Worm (Caenorhabditis elegans) whole organism, late embryonic: ENCODE measurements around the gene him-4.

Source experiments
- C08G9.2 ChIP-seq: sonication (generic microtip); optimal IDR thresholded peaks from 2 replicates; lab custom pipeline; 2016; ENCODE audit warnings: mild to moderate bottlenecking, missing genetic modification characterization, moderate library complexity, missing compliant biosample characterization
- C38D4.7 ChIP-seq: fragments of 200-800 bp; sonication (Bioruptor generic); optimal IDR thresholded peaks from 2 replicates; lab custom pipeline; 2018; ENCODE audit warnings: mild to moderate bottlenecking, missing genetic modification characterization, moderate library complexity, missing compliant biosample characterization
- K09A11.1 ChIP-seq: sonication (generic microtip); optimal IDR thresholded peaks from 2 replicates; lab custom pipeline; 2017; ENCODE audit warnings: antibody characterized with exemption, mild to moderate bottlenecking, missing genetic modification characterization, missing compliant biosample characterization; ENCODE audit not compliant: insufficient read depth
- ceh-18 ChIP-seq: sonication (generic microtip); optimal IDR thresholded peaks from 2 replicates; lab custom pipeline; 2016; ENCODE audit warnings: missing genetic modification characterization, missing compliant biosample characterization
- ceh-22 ChIP-seq: sonication (generic microtip); optimal IDR thresholded peaks from 2 replicates; lab custom pipeline; 2017; ENCODE audit warnings: missing biosample characterization, missing genetic modification characterization
- ceh-24 ChIP-seq: sonication (generic microtip); optimal IDR thresholded peaks from 2 replicates; lab custom pipeline; 2016; ENCODE audit warnings: mild to moderate bottlenecking, missing genetic modification characterization, missing compliant biosample characterization
- ceh-30 ChIP-seq: fragments of 150-350 bp; optimal IDR thresholded peaks from 2 replicates; lab custom pipeline; 2014; ENCODE audit warnings: missing biosample characterization, missing genetic modification characterization
- ceh-31 ChIP-seq: sonication (generic microtip); optimal IDR thresholded peaks from 2 replicates; lab custom pipeline; 2016; ENCODE audit warnings: missing genetic modification characterization, missing compliant biosample characterization
- ceh-34 ChIP-seq: sonication (generic microtip); optimal IDR thresholded peaks from 2 replicates; lab custom pipeline; 2016; ENCODE audit warnings: mild to moderate bottlenecking, missing genetic modification characterization, missing compliant biosample characterization
- ceh-48 ChIP-seq: sonication (generic microtip); optimal IDR thresholded peaks from 2 replicates; lab custom pipeline; 2016; ENCODE audit warnings: missing genetic modification characterization, inconsistent platforms, missing compliant biosample characterization
- ceh-6 ChIP-seq: fragments of 200-800 bp; sonication (Bioruptor generic); optimal IDR thresholded peaks from 2 replicates; lab custom pipeline; 2018; ENCODE audit warnings: mild to moderate bottlenecking, missing genetic modification characterization, missing compliant biosample characterization
- dmd-4 ChIP-seq: sonication (generic microtip); optimal IDR thresholded peaks from 2 replicates; lab custom pipeline; 2016; ENCODE audit warnings: borderline replicate concordance, missing genetic modification characterization, missing compliant biosample characterization
- dve-1 ChIP-seq: sonication (generic microtip); optimal IDR thresholded peaks from 2 replicates; lab custom pipeline; 2017; ENCODE audit warnings: antibody characterized with exemption, mild to moderate bottlenecking, missing genetic modification characterization, missing compliant biosample characterization
- elt-2 ChIP-seq: sonication (generic microtip); optimal IDR thresholded peaks from 2 replicates; lab custom pipeline; 2016; ENCODE audit warnings: missing genetic modification reagents, missing genetic modification characterization, missing compliant biosample characterization
- elt-4 ChIP-seq: sonication (generic microtip); optimal IDR thresholded peaks from 2 replicates; lab custom pipeline; 2016; ENCODE audit warnings: missing genetic modification characterization, missing compliant biosample characterization
- ets-4 ChIP-seq: sonication (generic microtip); optimal IDR thresholded peaks from 2 replicates; lab custom pipeline; 2016; ENCODE audit warnings: missing genetic modification characterization, missing compliant biosample characterization
- eyg-1 ChIP-seq: sonication (generic microtip); optimal IDR thresholded peaks from 2 replicates; lab custom pipeline; 2016; ENCODE audit warnings: missing genotype, missing genetic modification characterization, missing compliant biosample characterization
- fax-1 ChIP-seq: sonication (generic microtip); optimal IDR thresholded peaks from 2 replicates; lab custom pipeline; 2016; ENCODE audit warnings: missing genotype, missing genetic modification characterization, missing compliant biosample characterization
- fkh-10 ChIP-seq: fragments of 150-350 bp; optimal IDR thresholded peaks from 2 replicates; lab custom pipeline; 2014; ENCODE audit warnings: missing biosample characterization, missing genetic modification reagents, missing genetic modification characterization
- gmeb-2 ChIP-seq: sonication (generic microtip); optimal IDR thresholded peaks from 2 replicates; lab custom pipeline; 2016; ENCODE audit warnings: missing genetic modification characterization, inconsistent platforms, missing compliant biosample characterization
- hlh-15 ChIP-seq: sonication (generic microtip); optimal IDR thresholded peaks from 2 replicates; lab custom pipeline; 2016; ENCODE audit warnings: missing genetic modification characterization, missing compliant biosample characterization
- hlh-30 ChIP-seq: sonication (generic microtip); optimal IDR thresholded peaks from 2 replicates; lab custom pipeline; 2017; ENCODE audit warnings: antibody characterized with exemption, missing genetic modification characterization, missing compliant biosample characterization; ENCODE audit not compliant: insufficient read depth
- hlh-6 ChIP-seq: sonication (generic microtip); optimal IDR thresholded peaks from 2 replicates; lab custom pipeline; 2016; ENCODE audit warnings: missing genotype, missing genetic modification characterization, missing compliant biosample characterization
- lin-11 ChIP-seq: fragments of 200-800 bp; sonication (Bioruptor generic); optimal IDR thresholded peaks from 2 replicates; lab custom pipeline; 2018; ENCODE audit warnings: mild to moderate bottlenecking, missing genetic modification characterization, missing compliant biosample characterization
- mec-3 ChIP-seq: sonication (generic microtip); optimal IDR thresholded peaks from 2 replicates; lab custom pipeline; 2016; ENCODE audit warnings: borderline replicate concordance, missing genetic modification characterization, missing compliant biosample characterization
- odd-2 ChIP-seq: sonication (generic microtip); optimal IDR thresholded peaks from 2 replicates; lab custom pipeline; 2017; ENCODE audit warnings: antibody characterized with exemption, mild to moderate bottlenecking, missing genetic modification characterization, missing compliant biosample characterization
- pax-1 ChIP-seq: fragments of 150-350 bp; optimal IDR thresholded peaks from 2 replicates; lab custom pipeline; 2014; ENCODE audit warnings: missing biosample characterization, missing genetic modification characterization
- pha-4 ChIP-seq: fragments of 150-350 bp; optimal IDR thresholded peaks from 2 replicates; lab custom pipeline; 2018; ENCODE audit warnings: missing biosample characterization, missing genetic modification reagents, missing genetic modification characterization
- ref-2 ChIP-seq: sonication (generic microtip); optimal IDR thresholded peaks from 2 replicates; lab custom pipeline; 2016; ENCODE audit warnings: missing genetic modification characterization, missing compliant biosample characterization
- rnt-1 ChIP-seq: sonication (generic microtip); optimal IDR thresholded peaks from 2 replicates; lab custom pipeline; 2016; ENCODE audit warnings: missing genetic modification characterization, missing compliant biosample characterization
- sox-2 ChIP-seq: fragments of 200-800 bp; sonication (Bioruptor generic); IDR thresholded peaks from 2 replicates; pipeline ENCODE4 v1.3.6; 2022; ENCODE audit warnings: missing genetic modification reagents, missing genetic modification characterization, missing compliant biosample characterization
- sox-4 ChIP-seq: sonication (generic microtip); optimal IDR thresholded peaks from 2 replicates; lab custom pipeline; 2017; ENCODE audit warnings: mild to moderate bottlenecking, missing genetic modification characterization, inconsistent platforms, missing compliant biosample characterization
- syd-9 ChIP-seq: sonication (generic microtip); optimal IDR thresholded peaks from 2 replicates; lab custom pipeline; 2016; ENCODE audit warnings: mild to moderate bottlenecking, missing genetic modification characterization, moderate library complexity, missing compliant biosample characterization
- tbx-2 ChIP-seq: sonication (generic microtip); optimal IDR thresholded peaks from 2 replicates; lab custom pipeline; 2016; ENCODE audit warnings: missing genetic modification characterization, missing compliant biosample characterization
- tbx-7 ChIP-seq: sonication (generic microtip); optimal IDR thresholded peaks from 2 replicates; lab custom pipeline; 2016; ENCODE audit warnings: missing genotype, missing genetic modification characterization, missing compliant biosample characterization
- ttx-3 ChIP-seq: sonication (generic microtip); optimal IDR thresholded peaks from 2 replicates; lab custom pipeline; 2016; ENCODE audit warnings: missing genetic modification reagents, missing genetic modification characterization, missing compliant biosample characterization
- unc-42 ChIP-seq: sonication (generic microtip); optimal IDR thresholded peaks from 2 replicates; lab custom pipeline; 2016; ENCODE audit warnings: missing genotype, missing genetic modification characterization, missing compliant biosample characterization
- unc-55 ChIP-seq: sonication (generic microtip); optimal IDR thresholded peaks from 2 replicates; lab custom pipeline; 2017; ENCODE audit warnings: missing biosample characterization, missing genetic modification reagents, missing genetic modification characterization
- unc-86 ChIP-seq: sonication (generic microtip); optimal IDR thresholded peaks from 2 replicates; lab custom pipeline; 2016; ENCODE audit warnings: missing genetic modification characterization, missing compliant biosample characterization
- zip-5 ChIP-seq: sonication (generic microtip); optimal IDR thresholded peaks from 2 replicates; lab custom pipeline; 2016; ENCODE audit warnings: missing genetic modification characterization, missing compliant biosample characterization

The him-4 gene

ce11 chrX:9717265-9717664 lies at the start of gene him-4:
Gene him-4 (plus strand): TSS chrX:9717565.
- TF ChIP-seq K09A11.1 (tag; lab: Kevin White, UChicago) (no peak), ceh-24 (no peak), unc-86 (tag; lab: Kevin White, UChicago) (no peak), ttx-3 (tag; lab: Kevin White, UChicago) (no peak), lin-11 (no peak), tbx-2 (no peak), pax-1 (no peak), tbx-7 (no peak), ceh-31 (tag; lab: Kevin White, UChicago) (no peak), fax-1 (tag; lab: Kevin White, UChicago) (no peak), syd-9 (tag; lab: Kevin White, UChicago) (no peak), ets-4 (tag; lab: Kevin White, UChicago) (no peak), sox-2 (GFP tag; lab: Robert Waterston, UW) (no peak), sox-4 (tag; lab: Kevin White, UChicago) (no peak), odd-2 (tag; lab: Kevin White, UChicago) (no peak), fkh-10 (no peak), unc-55 (no peak), C38D4.7 (no peak), elt-4 (no peak), zip-5 (tag; lab: Kevin White, UChicago) (no peak)

- TF ChIP-seq ceh-31 (tag; lab: Kevin White, UChicago) (peak; percentile 55), unc-42 (tag; lab: Kevin White, UChicago) (peak; percentile 17), hlh-30 (tag; lab: Kevin White, UChicago) (no peak), hlh-15 (tag; lab: Kevin White, UChicago) (no peak), ceh-22 (tag; lab: Kevin White, UChicago) (no peak), elt-2 (tag; lab: Kevin White, UChicago) (no peak), C38D4.7 (no peak), ceh-34 (tag; lab: Kevin White, UChicago) (peak; percentile 4), odd-2 (tag; lab: Kevin White, UChicago) (no peak), rnt-1 (tag; lab: Kevin White, UChicago) (peak; percentile 16), ceh-6 (no peak), syd-9 (tag; lab: Kevin White, UChicago) (peak; percentile 46), ceh-48 (tag; lab: Kevin White, UChicago) (no peak), tbx-7 (no peak), K09A11.1 (tag; lab: Kevin White, UChicago) (no peak), eyg-1 (no peak), ref-2 (tag; lab: Kevin White, UChicago) (peak; percentile 20), ceh-30 (no peak), pha-4 (tag; lab: Kevin White, UChicago) (no peak), hlh-6 (peak; percentile 23), gmeb-2 (tag; lab: Kevin White, UChicago) (no peak), ceh-18 (no peak), tbx-2 (peak; percentile 13), mec-3 (no peak)
- TF ChIP-seq, all 69 proteins: peak for 8
Observed at ce11 chrX:9668554-9668953, 48.8 kb upstream of the him-4 start, which contains the start of gene T14B1.1. Gene T14B1.1 (minus strand): TSS chrX:9668723.

- TF ChIP-seq C08G9.2 (tag; lab: Kevin White, UChicago) (no peak), tbx-2 (no peak), zip-5 (tag; lab: Kevin White, UChicago) (no peak), syd-9 (tag; lab: Kevin White, UChicago) (no peak), mec-3 (no peak)
Observed at ce11 chrX:9673228-9673627, 44.1 kb upstream of the him-4 start.

- TF ChIP-seq odd-2 (tag; lab: Kevin White, UChicago) (no peak), mec-3 (no peak), dve-1 (tag; lab: Kevin White, UChicago) (no peak), ceh-22 (tag; lab: Kevin White, UChicago) (no peak), dmd-4 (tag; lab: Kevin White, UChicago) (no peak), ceh-31 (tag; lab: Kevin White, UChicago) (no peak), hlh-30 (tag; lab: Kevin White, UChicago) (no peak), ets-4 (tag; lab: Kevin White, UChicago) (no peak)
Observed at ce11 chrX:9674799-9675198, 42.6 kb upstream of the him-4 start, which contains the start of gene C43C3.4. Gene C43C3.4 (minus strand): TSS chrX:9674899.
